Worm (Caenorhabditis elegans) whole organism, young adult: Measurements from ENCODE around the gene Y53G8AM.8.

ENCODE experiments used
- K11D2.4 ChIP-seq: fragments of 200-800 bp; sonication (Bioruptor generic); IDR thresholded peaks from 2 replicates; pipeline ENCODE4 v1.3.6; 2022; ENCODE audit warnings: missing genetic modification reagents, missing genetic modification characterization, missing compliant biosample characterization
- Y67H2A.10 ChIP-seq: fragments of 200-800 bp; sonication (Bioruptor generic); conservative IDR thresholded peaks from 2 replicates; pipeline ENCODE4 v1.3.6; 2022; ENCODE audit warnings: missing genetic modification reagents, missing genetic modification characterization, missing compliant biosample characterization
- atf-7 ChIP-seq: sonication (generic microtip); optimal IDR thresholded peaks from 2 replicates; lab custom pipeline; 2017; ENCODE audit warnings: mild to moderate bottlenecking, missing genetic modification characterization, missing compliant biosample characterization
- bed-1 ChIP-seq: fragments of 200-800 bp; sonication (Bioruptor generic); IDR thresholded peaks from 2 replicates; pipeline ENCODE4 v1.3.6; 2022; ENCODE audit warnings: missing genetic modification reagents, missing genetic modification characterization, missing compliant biosample characterization
- hlh-26 ChIP-seq: fragments of 200-800 bp; sonication (Bioruptor generic); conservative IDR thresholded peaks from 2 replicates; pipeline ENCODE4 v1.3.6; 2022; ENCODE audit warnings: missing genetic modification reagents, missing genetic modification characterization, missing compliant biosample characterization
- rpc-1 ChIP-seq, 2 experiments: fragments of 150-350 bp in 1 of 2; sonication (generic microtip) in 1 of 2; optimal IDR thresholded peaks; 2 replicates each; lab custom pipeline; 2014 to 2018; ENCODE audit warnings: missing biosample characterization in 1 of 2, missing genetic modification characterization in 1 of 2, missing genetic modification reagents in 1 of 2, missing genotype in 1 of 2
- snpc-4 ChIP-seq, 5 experiments: fragments of 150-350 bp in 1 of 5; sonication (generic microtip) in 4 of 5; optimal IDR thresholded peaks; 2 replicates each; lab custom pipeline; 2014 to 2018; ENCODE audit warnings: missing genetic modification characterization in 5 of 5, missing biosample characterization in 3 of 5, antibody characterized with exemption in 2 of 5, mild to moderate bottlenecking in 2 of 5, missing compliant biosample characterization in 2 of 5, missing genotype in 2 of 5, moderate library complexity in 2 of 5, missing genetic modification reagents in 1 of 5
- unc-62 ChIP-seq: fragments of 150-350 bp; optimal IDR thresholded peaks from 2 replicates; lab custom pipeline; 2014; ENCODE audit warnings: missing biosample characterization, missing genetic modification reagents, missing genetic modification characterization
- ztf-28 ChIP-seq: fragments of 200-800 bp; sonication (Bioruptor generic); IDR thresholded peaks from 2 replicates; pipeline ENCODE4 v1.3.6; 2022; ENCODE audit warnings: missing genetic modification reagents, missing genetic modification characterization, missing compliant biosample characterization

DNA sequence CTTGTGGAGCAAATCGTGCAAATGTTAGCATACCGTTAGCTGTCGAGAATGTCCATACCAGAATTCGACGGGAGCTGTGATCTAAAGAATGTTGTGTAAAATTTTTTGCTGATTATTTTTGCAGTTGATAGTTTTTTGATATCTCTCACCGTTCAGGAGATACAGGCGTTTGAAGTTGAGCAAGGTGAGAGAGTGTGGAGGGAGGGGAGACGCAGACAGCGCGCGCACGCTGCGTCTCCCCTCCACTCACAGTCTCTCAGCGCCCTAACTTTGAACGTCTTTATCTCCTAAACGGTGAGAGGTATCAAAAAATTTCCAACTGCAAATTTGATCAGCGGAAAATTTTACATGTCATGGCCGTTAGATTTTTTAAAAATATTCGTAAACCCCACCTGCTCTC lies 23.5 kb downstream of the Y53G8AM.8 start:
- no peak for TF ChIP-seq rpc-1 (optimal IDR thresholded peaks at IDR 0.05; lab: Kevin White, UChicago)
- TF ChIP-seq rpc-1 (tag; optimal IDR thresholded peaks at IDR 0.05; lab: Kevin White, UChicago): no peak
- TF ChIP-seq atf-7: no peak
- TF ChIP-seq unc-62 (GFP tag; lab: Kevin White, UChicago): no peak
- no peak for TF ChIP-seq ztf-28 (GFP tag; lab: Robert Waterston, UW)
- TF ChIP-seq hlh-26 (GFP tag; lab: Robert Waterston, UW): no peak
- TF ChIP-seq Y67H2A.10: no peak
- no peak for TF ChIP-seq bed-1 (GFP tag; lab: Robert Waterston, UW)
- no peak for TF ChIP-seq snpc-4 (GFP tag; optimal IDR thresholded peaks at IDR 0.05; lab: Kevin White, UChicago)
- TF ChIP-seq snpc-4 (tag; optimal IDR thresholded peaks at IDR 0.05; lab: Kevin White, UChicago): no peak
- TF ChIP-seq K11D2.4 (GFP tag; lab: Robert Waterston, UW): no peak
